Worm (Caenorhabditis elegans): ENCODE data around the gene ifet-1.
A peak's percentile ranks its signal among the peaks of the same experiment; 100 is the strongest.

DNA sequence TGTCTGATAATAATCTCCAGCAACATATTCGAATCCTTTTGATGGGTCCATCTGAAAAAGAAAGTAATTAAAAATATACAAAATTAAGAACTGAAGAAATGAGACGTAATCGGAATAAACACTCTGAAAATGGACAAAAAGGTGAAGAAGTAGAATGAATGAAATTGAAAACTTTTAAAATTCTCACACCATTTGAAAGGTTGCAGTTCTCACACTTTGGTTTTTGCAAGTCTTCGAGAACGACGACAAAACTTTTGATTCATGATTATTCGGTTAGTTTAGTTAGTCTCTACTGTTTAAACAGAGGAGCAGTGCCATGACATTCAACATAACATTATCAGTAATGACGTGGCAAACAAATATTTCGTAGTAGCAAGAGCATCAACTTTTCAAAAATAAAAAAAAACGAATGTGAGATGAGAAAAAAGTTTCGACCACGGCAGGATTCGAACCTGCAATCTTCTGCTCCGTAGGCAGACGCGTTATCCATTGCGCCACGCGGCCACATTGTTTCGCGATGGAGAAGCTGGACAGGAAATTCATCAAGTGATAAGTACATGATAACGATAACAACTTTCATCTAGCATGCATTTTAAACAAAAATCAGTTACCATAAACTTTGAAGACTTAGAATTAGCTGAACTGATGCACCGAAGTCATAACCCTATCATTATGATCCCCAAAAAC, 24.9 kb downstream of the ifet-1 start, which contains the start of gene ceh-43:
- TF ChIP-seq daf-16 (GFP tag; optimal IDR thresholded peaks at IDR 0.05) (peak in 1 of 2 experiments; percentile 64), daf-16 (tag; optimal IDR thresholded peaks at IDR 0.05) (no peak), T20F7.1 (GFP tag; optimal IDR thresholded peaks at IDR 0.05) (no peak), tra-1 (GFP tag; IDR thresholded peaks at IDR 0.05) (no peak), jun-1 (tag; optimal IDR thresholded peaks at IDR 0.05) (no peak), fos-1 (tag; optimal IDR thresholded peaks at IDR 0.05) (no peak), ces-1 (GFP tag; optimal IDR thresholded peaks at IDR 0.05) (no peak), ztf-11 (tag; optimal IDR thresholded peaks at IDR 0.05) (no peak), snpc-4 (tag; optimal IDR thresholded peaks at IDR 0.05) (no peak), zfp-3 (GFP tag; conservative IDR thresholded peaks at IDR 0.05) (0 out of 2 replicates have a peak, but pooled peaks have one; percentile 16), ZK546.5 (tag; optimal IDR thresholded peaks at IDR 0.05) (no peak)

Data from whole organism, L4 larva.